Worm (Caenorhabditis elegans) whole organism, young adult: ENCODE measurements around the gene ZK1055.6.

Experiments used
- nfya-1 ChIP-seq: sonication (generic microtip); optimal IDR thresholded peaks from 2 replicates; lab custom pipeline; 2017; ENCODE audit warnings: antibody characterized with exemption, missing compliant biosample characterization, missing genetic modification characterization, borderline replicate concordance; ENCODE audit not compliant: insufficient read depth
- pha-4 ChIP-seq: fragments of 150-350 bp; sonication (generic microtip); optimal IDR thresholded peaks from 2 replicates; lab custom pipeline; 2014; ENCODE audit warnings: missing biosample characterization, missing genetic modification reagents, missing genetic modification characterization
- unc-62 ChIP-seq: fragments of 150-350 bp; optimal IDR thresholded peaks from 2 replicates; lab custom pipeline; 2014; ENCODE audit warnings: missing biosample characterization, missing genetic modification reagents, missing genetic modification characterization

DNA sequence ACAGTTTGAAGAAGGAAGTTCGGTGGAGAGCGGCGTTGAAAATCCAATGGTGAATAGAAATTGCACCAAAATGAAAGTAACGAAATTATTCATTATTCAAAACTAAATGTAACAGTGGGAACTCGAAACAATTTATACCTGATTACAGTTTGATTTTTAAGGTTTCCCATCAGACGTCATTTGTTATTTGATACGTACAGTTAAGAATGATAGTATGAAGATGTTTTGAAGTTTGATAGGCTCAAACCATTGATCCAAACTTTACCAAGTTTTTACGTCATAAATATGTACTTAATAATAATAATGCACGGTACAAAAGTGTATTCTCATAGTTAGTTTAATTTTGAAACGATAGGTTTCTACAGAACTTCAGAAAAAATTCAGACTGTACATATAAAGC lies 44.3 kb downstream of the ZK1055.6 start, which contains the start of gene spp-20:
- TF ChIP-seq unc-62 (GFP tag; lab: Kevin White, UChicago) (no peak), nfya-1 (tag; lab: Kevin White, UChicago) (no peak), pha-4 (tag; lab: Kevin White, UChicago) (no peak)
